Worm (Caenorhabditis elegans) whole organism, young adult: Measurements from ENCODE around the gene abi-1.

Experiments
- B0261.1 ChIP-seq: sonication (generic microtip); optimal IDR thresholded peaks from 2 replicates; lab custom pipeline; 2016; ENCODE audit warnings: mild to moderate bottlenecking, missing genetic modification characterization, moderate library complexity, missing compliant biosample characterization
- C06A6.2 ChIP-seq: fragments of 200-800 bp; sonication (Bioruptor generic); conservative IDR thresholded peaks from 2 replicates; pipeline ENCODE4 v1.3.6; 2022; ENCODE audit warnings: missing genetic modification characterization, missing compliant biosample characterization
- C17E4.6 ChIP-seq: fragments of 200-800 bp; sonication (Bioruptor generic); IDR thresholded peaks from 2 replicates; pipeline ENCODE4 v1.3.6; 2022; ENCODE audit warnings: missing genetic modification reagents, missing genetic modification characterization, missing compliant biosample characterization
- D2030.7 ChIP-seq: fragments of 200-800 bp; sonication (Bioruptor generic); IDR thresholded peaks from 2 replicates; pipeline ENCODE4 v1.3.6; 2022; ENCODE audit warnings: missing genetic modification reagents, missing genetic modification characterization, missing compliant biosample characterization
- F33H1.4 ChIP-seq: fragments of 200-800 bp; sonication (Bioruptor generic); IDR thresholded peaks from 2 replicates; pipeline ENCODE4 v1.3.6; 2022; ENCODE audit warnings: missing genetic modification reagents, missing genetic modification characterization, missing compliant biosample characterization
- K12H6.12 ChIP-seq: fragments of 200-800 bp; sonication (Bioruptor generic); optimal IDR thresholded peaks from 2 replicates; lab custom pipeline; 2018; ENCODE audit warnings: mild to moderate bottlenecking, missing genetic modification characterization, missing compliant biosample characterization
- aptf-2 ChIP-seq: fragments of 200-800 bp; sonication (Bioruptor generic); conservative IDR thresholded peaks from 2 replicates; pipeline ENCODE4 v1.3.6; 2022; ENCODE audit warnings: missing genetic modification reagents, missing genetic modification characterization, missing compliant biosample characterization
- atf-7 ChIP-seq: sonication (generic microtip); optimal IDR thresholded peaks from 2 replicates; lab custom pipeline; 2017; ENCODE audit warnings: mild to moderate bottlenecking, missing genetic modification characterization, missing compliant biosample characterization
- attf-5 ChIP-seq: fragments of 200-800 bp; sonication (Bioruptor generic); optimal IDR thresholded peaks from 2 replicates; lab custom pipeline; 2018; ENCODE audit warnings: mild to moderate bottlenecking, missing genetic modification characterization, missing compliant biosample characterization
- attf-6 ChIP-seq: fragments of 200-800 bp; sonication (Bioruptor generic); IDR thresholded peaks from 2 replicates; pipeline ENCODE4 v1.3.6; 2022; ENCODE audit warnings: missing genetic modification reagents, missing genetic modification characterization, missing compliant biosample characterization
- cebp-1 ChIP-seq, 2 experiments: fragments of 200-800 bp in 1 of 2; sonication (Bioruptor generic) in 1 of 2; sonication (generic microtip) in 1 of 2; IDR thresholded peaks in 1 of 2; optimal IDR thresholded peaks in 1 of 2; 2 replicates each; pipeline versions ENCODE4 v1.3.6 to Lab custom; 2017 to 2022; ENCODE audit warnings: missing compliant biosample characterization in 2 of 2, missing genetic modification characterization in 2 of 2, mild to moderate bottlenecking in 1 of 2, missing genetic modification reagents in 1 of 2, moderate library complexity in 1 of 2
- cebp-2 ChIP-seq: fragments of 200-800 bp; sonication (Bioruptor generic); IDR thresholded peaks from 2 replicates; pipeline ENCODE4 v1.3.6; 2022; ENCODE audit warnings: missing genetic modification characterization, missing compliant biosample characterization
- ceh-27 ChIP-seq: fragments of 200-800 bp; sonication (Bioruptor generic); optimal IDR thresholded peaks from 2 replicates; lab custom pipeline; 2018; ENCODE audit warnings: mild to moderate bottlenecking, missing genetic modification characterization, moderate library complexity, missing compliant biosample characterization
- ceh-58 ChIP-seq: fragments of 200-800 bp; sonication (Bioruptor generic); IDR thresholded peaks from 2 replicates; pipeline ENCODE4 v1.3.6; 2022; ENCODE audit warnings: missing genetic modification characterization, missing compliant biosample characterization
- dox-1 ChIP-seq: fragments of 200-800 bp; sonication (Bioruptor generic); IDR thresholded peaks from 2 replicates; pipeline ENCODE4 v1.3.6; 2022; ENCODE audit warnings: missing genetic modification reagents, missing genetic modification characterization, missing compliant biosample characterization
- efl-1 ChIP-seq: fragments of 150-350 bp; optimal IDR thresholded peaks from 2 replicates; lab custom pipeline; 2014; ENCODE audit warnings: missing biosample characterization, missing genetic modification reagents, missing genetic modification characterization
- egl-18 ChIP-seq: fragments of 200-800 bp; sonication (Bioruptor generic); IDR thresholded peaks from 2 replicates; pipeline ENCODE4 v1.3.6; 2022; ENCODE audit warnings: missing genetic modification reagents, missing genetic modification characterization, missing compliant biosample characterization
- ekl-4 ChIP-seq: fragments of 200-800 bp; sonication (Bioruptor generic); IDR thresholded peaks from 2 replicates; pipeline ENCODE4 v1.3.6; 2022; ENCODE audit warnings: missing genetic modification reagents, missing genetic modification characterization, missing compliant biosample characterization
- ets-4 ChIP-seq: fragments of 200-800 bp; sonication (Bioruptor generic); optimal IDR thresholded peaks from 2 replicates; lab custom pipeline; 2018; ENCODE audit warnings: mild to moderate bottlenecking, missing genetic modification characterization, missing compliant biosample characterization
- gei-17 ChIP-seq: fragments of 200-800 bp; sonication (Bioruptor generic); optimal IDR thresholded peaks from 2 replicates; lab custom pipeline; 2018; ENCODE audit warnings: mild to moderate bottlenecking, missing genetic modification characterization, missing compliant biosample characterization
- him-1 ChIP-seq: sonication (generic microtip); optimal IDR thresholded peaks from 2 replicates; lab custom pipeline; 2016; ENCODE audit warnings: missing genotype, missing genetic modification reagents, missing genetic modification characterization, missing compliant biosample characterization
- hsf-1 ChIP-seq: fragments of 200-800 bp; sonication (Bioruptor generic); IDR thresholded peaks from 2 replicates; pipeline ENCODE4 v1.3.6; 2022; ENCODE audit warnings: missing genetic modification reagents, missing genetic modification characterization, missing compliant biosample characterization
- let-526 ChIP-seq: fragments of 200-800 bp; sonication (Bioruptor generic); IDR thresholded peaks from 2 replicates; pipeline ENCODE4 v1.3.6; 2022; ENCODE audit warnings: missing genetic modification reagents, missing genetic modification characterization, missing compliant biosample characterization
- lin-35 ChIP-seq, 3 experiments: fragments of 150-350 bp in 2 of 3; sonication (generic microtip) in 1 of 3; optimal IDR thresholded peaks; 2 replicates each; lab custom pipeline; 2014 to 2018; ENCODE audit warnings: missing biosample characterization in 3 of 3, missing genetic modification characterization in 3 of 3, missing genetic modification reagents in 3 of 3
- lin-40 ChIP-seq: sonication (generic microtip); optimal IDR thresholded peaks from 2 replicates; lab custom pipeline; 2016; ENCODE audit warnings: missing genetic modification characterization, mild to moderate bottlenecking, missing compliant biosample characterization, missing genotype, missing genetic modification reagents
- lsl-1 ChIP-seq: fragments of 200-800 bp; sonication (Bioruptor generic); optimal IDR thresholded peaks from 2 replicates; lab custom pipeline; 2018; ENCODE audit warnings: mild to moderate bottlenecking, missing genetic modification characterization, moderate library complexity, missing compliant biosample characterization
- madf-10 ChIP-seq: sonication (generic microtip); optimal IDR thresholded peaks from 2 replicates; lab custom pipeline; 2016; ENCODE audit warnings: mild to moderate bottlenecking, missing genetic modification characterization, missing compliant biosample characterization
- madf-6 ChIP-seq: fragments of 200-800 bp; sonication (Bioruptor generic); IDR thresholded peaks from 2 replicates; pipeline ENCODE4 v1.3.6; 2022; ENCODE audit warnings: missing genetic modification reagents, missing genetic modification characterization, missing compliant biosample characterization
- madf-8 ChIP-seq: fragments of 200-800 bp; sonication (Bioruptor generic); conservative IDR thresholded peaks from 2 replicates; pipeline ENCODE4 v1.3.6; 2022; ENCODE audit warnings: missing genetic modification reagents, missing genetic modification characterization, missing compliant biosample characterization
- mel-28 ChIP-seq: sonication (generic microtip); optimal IDR thresholded peaks from 2 replicates; lab custom pipeline; 2016; ENCODE audit warnings: borderline replicate concordance, mild to moderate bottlenecking, missing genetic modification characterization, missing compliant biosample characterization
- nfyb-1 ChIP-seq: fragments of 200-800 bp; sonication (Bioruptor generic); IDR thresholded peaks from 2 replicates; pipeline ENCODE4 v1.3.6; 2022; ENCODE audit warnings: missing genetic modification reagents, missing genetic modification characterization, missing compliant biosample characterization
- nhr-120 ChIP-seq: fragments of 200-800 bp; sonication (Bioruptor generic); IDR thresholded peaks from 2 replicates; pipeline ENCODE4 v1.3.6; 2022; ENCODE audit warnings: missing genetic modification characterization, missing compliant biosample characterization
- nhr-27 ChIP-seq: fragments of 200-800 bp; sonication (Bioruptor generic); optimal IDR thresholded peaks from 2 replicates; lab custom pipeline; 2018; ENCODE audit warnings: mild to moderate bottlenecking, missing genetic modification characterization, moderate library complexity, missing compliant biosample characterization
- nhr-80 ChIP-seq: sonication (generic microtip); optimal IDR thresholded peaks from 2 replicates; lab custom pipeline; 2016; ENCODE audit warnings: missing genetic modification characterization, missing compliant biosample characterization
- rec-8 ChIP-seq, 2 experiments: sonication (generic microtip); optimal IDR thresholded peaks; 2 replicates each; lab custom pipeline; 2016; ENCODE audit warnings: mild to moderate bottlenecking in 2 of 2, missing genetic modification characterization in 2 of 2, missing genetic modification reagents in 2 of 2, missing genotype in 2 of 2, missing biosample characterization in 1 of 2, missing compliant biosample characterization in 1 of 2, moderate library complexity in 1 of 2
- repo-1 ChIP-seq: sonication (generic microtip); optimal IDR thresholded peaks from 2 replicates; lab custom pipeline; 2017; ENCODE audit warnings: mild to moderate bottlenecking, missing genetic modification characterization, missing compliant biosample characterization
- sdz-38 ChIP-seq: sonication (generic microtip); optimal IDR thresholded peaks from 2 replicates; lab custom pipeline; 2016; ENCODE audit warnings: missing genotype, missing genetic modification characterization, missing compliant biosample characterization
- sea-2 ChIP-seq: fragments of 200-800 bp; sonication (Bioruptor generic); IDR thresholded peaks from 2 replicates; pipeline ENCODE4 v1.3.6; 2022; ENCODE audit warnings: missing genetic modification characterization, missing compliant biosample characterization
- snpc-4 ChIP-seq, 5 experiments: fragments of 150-350 bp in 1 of 5; sonication (generic microtip) in 4 of 5; optimal IDR thresholded peaks; 2 replicates each; lab custom pipeline; 2014 to 2018; ENCODE audit warnings: missing genetic modification characterization in 5 of 5, missing biosample characterization in 3 of 5, antibody characterized with exemption in 2 of 5, mild to moderate bottlenecking in 2 of 5, missing compliant biosample characterization in 2 of 5, missing genotype in 2 of 5, moderate library complexity in 2 of 5, missing genetic modification reagents in 1 of 5
- tbx-9 ChIP-seq: sonication (generic microtip); optimal IDR thresholded peaks from 2 replicates; lab custom pipeline; 2016; ENCODE audit warnings: borderline replicate concordance, missing genetic modification characterization, inconsistent platforms, missing compliant biosample characterization
- tlf-1 ChIP-seq: fragments of 200-800 bp; sonication (Bioruptor generic); optimal IDR thresholded peaks from 2 replicates; lab custom pipeline; 2018; ENCODE audit warnings: mild to moderate bottlenecking, missing genetic modification characterization, missing compliant biosample characterization
- zfh-2 ChIP-seq: fragments of 200-800 bp; sonication (Bioruptor generic); conservative IDR thresholded peaks from 2 replicates; pipeline ENCODE4 v1.3.6; 2022; ENCODE audit warnings: missing genetic modification reagents, missing genetic modification characterization, missing compliant biosample characterization
- zim-3 ChIP-seq: sonication (generic microtip); optimal IDR thresholded peaks from 2 replicates; lab custom pipeline; 2017; ENCODE audit warnings: mild to moderate bottlenecking, missing genetic modification characterization, moderate library complexity, missing compliant biosample characterization
- ztf-18 ChIP-seq: sonication (generic microtip); optimal IDR thresholded peaks from 2 replicates; lab custom pipeline; 2016; ENCODE audit warnings: missing genotype, mild to moderate bottlenecking, missing genetic modification characterization, missing compliant biosample characterization
- ztf-22 ChIP-seq: fragments of 200-800 bp; sonication (Bioruptor generic); optimal IDR thresholded peaks from 2 replicates; lab custom pipeline; 2018; ENCODE audit warnings: mild to moderate bottlenecking, missing genetic modification characterization, moderate library complexity, missing compliant biosample characterization
- ztf-26 ChIP-seq: sonication (generic microtip); optimal IDR thresholded peaks from 2 replicates; lab custom pipeline; 2017; ENCODE audit warnings: missing genetic modification characterization, missing compliant biosample characterization
- ztf-28 ChIP-seq: fragments of 200-800 bp; sonication (Bioruptor generic); IDR thresholded peaks from 2 replicates; pipeline ENCODE4 v1.3.6; 2022; ENCODE audit warnings: missing genetic modification reagents, missing genetic modification characterization, missing compliant biosample characterization
- ztf-3 ChIP-seq: fragments of 200-800 bp; sonication (Bioruptor generic); optimal IDR thresholded peaks from 2 replicates; lab custom pipeline; 2018; ENCODE audit warnings: mild to moderate bottlenecking, missing genetic modification characterization, missing compliant biosample characterization

The abi-1 gene

ce11 chrIII:5721888-5722287 lies 29.3 kb upstream of the abi-1 start:
- TF ChIP-seq K12H6.12 (tag; lab: Kevin White, UChicago) = no peak
- no peak; the same call in 1 of the 2 replicates for TF ChIP-seq aptf-2 (GFP tag; lab: Robert Waterston, UW)
- peak; percentile 12 for TF ChIP-seq ztf-18 (tag; lab: Kevin White, UChicago)
- no peak for TF ChIP-seq atf-7 (tag; lab: Kevin White, UChicago)
- TF ChIP-seq lin-40 = peak; percentile 61
- peak; percentile 34 for TF ChIP-seq attf-5 (GFP tag; lab: Kevin White, UChicago)
- peak; percentile 48 for TF ChIP-seq nhr-80
- TF ChIP-seq snpc-4 (GFP tag; optimal IDR thresholded peaks at IDR 0.05; lab: Kevin White, UChicago) = no peak
- TF ChIP-seq snpc-4 (tag; optimal IDR thresholded peaks at IDR 0.05; lab: Kevin White, UChicago) = peak in 3 of 4 experiments; percentile 40 to 42 (median 42)
- peak; percentile 4 for TF ChIP-seq gei-17
- TF ChIP-seq rec-8 (tag; optimal IDR thresholded peaks at IDR 0.05; lab: Kevin White, UChicago) = no peak
- TF ChIP-seq nhr-27 (tag; lab: Kevin White, UChicago) = no peak
- TF ChIP-seq him-1 (tag; lab: Kevin White, UChicago) = no peak
- peak; percentile 61; the same call in 1 of the 2 replicates for TF ChIP-seq madf-6 (GFP tag; lab: Robert Waterston, UW)
- TF ChIP-seq ekl-4 (GFP tag; lab: Robert Waterston, UW) = peak; percentile 37; the same call in 1 of the 2 replicates
- no peak for TF ChIP-seq C17E4.6
- no peak for TF ChIP-seq C06A6.2
- TF ChIP-seq nhr-120 (GFP tag; lab: Robert Waterston, UW) = no peak
- no peak for TF ChIP-seq egl-18 (GFP tag; lab: Robert Waterston, UW)
- TF ChIP-seq lsl-1 = no peak
- no peak for TF ChIP-seq ztf-22
- no peak for TF ChIP-seq ceh-58 (GFP tag; lab: Robert Waterston, UW)
- TF ChIP-seq efl-1 (GFP tag; lab: Kevin White, UChicago) = peak; percentile 7
- TF ChIP-seq hsf-1 (GFP tag; lab: Robert Waterston, UW) = no peak
- no peak for TF ChIP-seq ztf-26
- TF ChIP-seq zim-3 (tag; lab: Kevin White, UChicago) = peak; percentile 5
- no peak for TF ChIP-seq ztf-28
- no peak for TF ChIP-seq mel-28
- no peak for TF ChIP-seq ztf-3 (GFP tag; lab: Kevin White, UChicago)
- TF ChIP-seq nfyb-1 (GFP tag; lab: Robert Waterston, UW) = peak; percentile 62; the same call in 1 of the 2 replicates
- no peak for TF ChIP-seq repo-1 (tag; lab: Kevin White, UChicago)
- no peak for TF ChIP-seq sea-2 (GFP tag; lab: Robert Waterston, UW)
- TF ChIP-seq dox-1 (GFP tag; lab: Robert Waterston, UW) = peak; percentile 68
- no peak for TF ChIP-seq sdz-38
- TF ChIP-seq tbx-9 (tag; lab: Kevin White, UChicago) = no peak
- no peak for TF ChIP-seq cebp-1 (GFP tag; IDR thresholded peaks at IDR 0.05; lab: Robert Waterston, UW)
- peak; percentile 51 for TF ChIP-seq cebp-1 (tag; optimal IDR thresholded peaks at IDR 0.05; lab: Kevin White, UChicago)
- TF ChIP-seq madf-8 = no peak
- no peak for TF ChIP-seq D2030.7 (GFP tag; lab: Robert Waterston, UW)
- TF ChIP-seq lin-35 (GFP tag; optimal IDR thresholded peaks at IDR 0.05; lab: Kevin White, UChicago) = peak in 1 of 3 experiments; percentile 75
- peak; percentile 46; the same call in 1 of the 2 replicates for TF ChIP-seq F33H1.4
- no peak for TF ChIP-seq cebp-2
- no peak for TF ChIP-seq zfh-2 (GFP tag; lab: Robert Waterston, UW)
- TF ChIP-seq B0261.1 (tag; lab: Kevin White, UChicago) = no peak
- TF ChIP-seq madf-10 (tag; lab: Kevin White, UChicago) = peak; percentile 27
- TF ChIP-seq ceh-27 (GFP tag; lab: Kevin White, UChicago) = peak; percentile 73
- TF ChIP-seq tlf-1 (GFP tag; lab: Kevin White, UChicago) = peak; percentile 16
- no peak for TF ChIP-seq ets-4
- TF ChIP-seq attf-6 (GFP tag; lab: Robert Waterston, UW) = no peak
- no peak for TF ChIP-seq let-526
